Worm (Caenorhabditis elegans): ENCODE data around the gene C05D9.4.

C05D9.4 gene

ce11 chrX:1088048-1088447 lies 19.8 kb upstream of the C05D9.4 start, which contains the start of gene rei-2:
rei-2 (minus strand) TSS chrX:1088148.
- TF ChIP-seq flt-1 (GFP tag; IDR thresholded peaks at IDR 0.05) (no peak), med-1 (GFP tag; optimal IDR thresholded peaks at IDR 0.05; ENCODE audit: insufficient read depth) (no peak), cog-1 (tag; optimal IDR thresholded peaks at IDR 0.05) (no peak), ztf-29 (GFP tag; IDR thresholded peaks at IDR 0.05) (no peak), T22C8.4 (GFP tag; IDR thresholded peaks at IDR 0.05) (no peak), ztf-23 (GFP tag; IDR thresholded peaks at IDR 0.05) (no peak), ref-1 (GFP tag; conservative IDR thresholded peaks at IDR 0.05) (no peak), klf-2 (GFP tag; conservative IDR thresholded peaks at IDR 0.05) (no peak), tab-1 (GFP tag; IDR thresholded peaks at IDR 0.05) (no peak)

- 0 out of 2 replicates have a peak, but pooled peaks have one; percentile 57 for TF ChIP-seq tab-1 (GFP tag; IDR thresholded peaks at IDR 0.05)
- TF ChIP-seq ref-1 (GFP tag; conservative IDR thresholded peaks at IDR 0.05): no peak
- TF ChIP-seq flt-1 (GFP tag; IDR thresholded peaks at IDR 0.05): 0 out of 2 replicates have a peak, but pooled peaks have one; percentile 8
- no peak for TF ChIP-seq klf-2 (GFP tag; conservative IDR thresholded peaks at IDR 0.05)
- TF ChIP-seq ztf-29 (GFP tag; IDR thresholded peaks at IDR 0.05): no peak
- no peak for TF ChIP-seq cog-1 (tag; optimal IDR thresholded peaks at IDR 0.05)
- TF ChIP-seq T22C8.4 (GFP tag; IDR thresholded peaks at IDR 0.05): no peak
- TF ChIP-seq med-1 (GFP tag; optimal IDR thresholded peaks at IDR 0.05; ENCODE audit: insufficient read depth): no peak
Observed at ce11 chrX:1089133-1089532, 18.7 kb upstream of the C05D9.4 start.

ce11 chrX:1089676-1090075 lies 18.2 kb upstream of the C05D9.4 start:
- TF ChIP-seq tab-1 (GFP tag; IDR thresholded peaks at IDR 0.05) (no peak), klf-2 (GFP tag; conservative IDR thresholded peaks at IDR 0.05) (no peak), T22C8.4 (GFP tag; IDR thresholded peaks at IDR 0.05) (no peak), ztf-23 (GFP tag; IDR thresholded peaks at IDR 0.05) (no peak), ref-1 (GFP tag; conservative IDR thresholded peaks at IDR 0.05) (no peak), ztf-29 (GFP tag; IDR thresholded peaks at IDR 0.05) (no peak), cog-1 (tag; optimal IDR thresholded peaks at IDR 0.05) (no peak), flt-1 (GFP tag; IDR thresholded peaks at IDR 0.05) (no peak), med-1 (GFP tag; optimal IDR thresholded peaks at IDR 0.05; ENCODE audit: insufficient read depth) (no peak)

ce11 chrX:1093154-1093553 lies 14.7 kb upstream of the C05D9.4 start:
- TF ChIP-seq ztf-23 (GFP tag; IDR thresholded peaks at IDR 0.05) (0 out of 2 replicates have a peak, but pooled peaks have one; percentile 47), tab-1 (GFP tag; IDR thresholded peaks at IDR 0.05) (peak; percentile 27; the same call in 1 of the 2 replicates), T22C8.4 (GFP tag; IDR thresholded peaks at IDR 0.05) (no peak), ztf-29 (GFP tag; IDR thresholded peaks at IDR 0.05) (0 out of 2 replicates have a peak, but pooled peaks have one; percentile 16), klf-2 (GFP tag; conservative IDR thresholded peaks at IDR 0.05) (no peak), med-1 (GFP tag; optimal IDR thresholded peaks at IDR 0.05; ENCODE audit: insufficient read depth) (no peak), cog-1 (tag; optimal IDR thresholded peaks at IDR 0.05) (peak; percentile 70), flt-1 (GFP tag; IDR thresholded peaks at IDR 0.05) (peak; percentile 74), ref-1 (GFP tag; conservative IDR thresholded peaks at IDR 0.05) (0 out of 2 replicates have a peak, but pooled peaks have one; percentile 34)

ce11 chrX:1094332-1094731 lies 13.5 kb upstream of the C05D9.4 start:
- no peak for TF ChIP-seq cog-1 (tag; optimal IDR thresholded peaks at IDR 0.05)
- TF ChIP-seq med-1 (GFP tag; optimal IDR thresholded peaks at IDR 0.05; ENCODE audit: insufficient read depth): no peak
- TF ChIP-seq klf-2 (GFP tag; conservative IDR thresholded peaks at IDR 0.05): no peak
- TF ChIP-seq ztf-23 (GFP tag; IDR thresholded peaks at IDR 0.05): no peak
- TF ChIP-seq T22C8.4 (GFP tag; IDR thresholded peaks at IDR 0.05): no peak
- TF ChIP-seq ref-1 (GFP tag; conservative IDR thresholded peaks at IDR 0.05): no peak
- no peak for TF ChIP-seq ztf-29 (GFP tag; IDR thresholded peaks at IDR 0.05)
- TF ChIP-seq tab-1 (GFP tag; IDR thresholded peaks at IDR 0.05): no peak
- TF ChIP-seq flt-1 (GFP tag; IDR thresholded peaks at IDR 0.05): no peak

ce11 chrX:1096808-1097207 lies 11.1 kb upstream of the C05D9.4 start, which contains the start of the genes pigx-1 and rme-6:
pigx-1 (minus strand) TSS chrX:1097013.
rme-6 (plus strand) TSS chrX:1097152.
- TF ChIP-seq med-1 (GFP tag; optimal IDR thresholded peaks at IDR 0.05; ENCODE audit: insufficient read depth) (no peak), klf-2 (GFP tag; conservative IDR thresholded peaks at IDR 0.05) (no peak), tab-1 (GFP tag; IDR thresholded peaks at IDR 0.05) (no peak), ztf-23 (GFP tag; IDR thresholded peaks at IDR 0.05) (no peak)

ce11 chrX:1103702-1104262 lies 4.1 kb upstream of the C05D9.4 start, which contains the start of gene ife-4:
ife-4 (plus strand) TSS chrX:1104212.
- no peak for TF ChIP-seq ref-1 (GFP tag; conservative IDR thresholded peaks at IDR 0.05)
- TF ChIP-seq klf-2 (GFP tag; conservative IDR thresholded peaks at IDR 0.05): no peak
- no peak for TF ChIP-seq tab-1 (GFP tag; IDR thresholded peaks at IDR 0.05)
- TF ChIP-seq ztf-23 (GFP tag; IDR thresholded peaks at IDR 0.05): 0 out of 2 replicates have a peak, but pooled peaks have one; percentile 38
- peak; percentile 67; the same call in 1 of the 2 replicates for TF ChIP-seq flt-1 (GFP tag; IDR thresholded peaks at IDR 0.05)
- TF ChIP-seq med-1 (GFP tag; optimal IDR thresholded peaks at IDR 0.05; ENCODE audit: insufficient read depth): no peak
- TF ChIP-seq ztf-29 (GFP tag; IDR thresholded peaks at IDR 0.05): no peak
- peak; percentile 76 for TF ChIP-seq T22C8.4 (GFP tag; IDR thresholded peaks at IDR 0.05)
- TF ChIP-seq cog-1 (tag; optimal IDR thresholded peaks at IDR 0.05): peak; percentile 54

- no peak for TF ChIP-seq klf-2 (GFP tag; conservative IDR thresholded peaks at IDR 0.05)
- no peak for TF ChIP-seq ztf-29 (GFP tag; IDR thresholded peaks at IDR 0.05)
- TF ChIP-seq ref-1 (GFP tag; conservative IDR thresholded peaks at IDR 0.05): no peak
- TF ChIP-seq tab-1 (GFP tag; IDR thresholded peaks at IDR 0.05): no peak
- no peak for TF ChIP-seq med-1 (GFP tag; optimal IDR thresholded peaks at IDR 0.05; ENCODE audit: insufficient read depth)
- TF ChIP-seq ztf-23 (GFP tag; IDR thresholded peaks at IDR 0.05): no peak
- TF ChIP-seq flt-1 (GFP tag; IDR thresholded peaks at IDR 0.05): no peak
- no peak for TF ChIP-seq cog-1 (tag; optimal IDR thresholded peaks at IDR 0.05)
- TF ChIP-seq T22C8.4 (GFP tag; IDR thresholded peaks at IDR 0.05): no peak
Observed at ce11 chrX:1108874-1109273, 1.0 kb downstream of the C05D9.4 start.

ce11 chrX:1110723-1111122 lies 2.9 kb downstream of the C05D9.4 start:
- no peak for TF ChIP-seq klf-2 (GFP tag; conservative IDR thresholded peaks at IDR 0.05)
- no peak for TF ChIP-seq T22C8.4 (GFP tag; IDR thresholded peaks at IDR 0.05)
- no peak for TF ChIP-seq ref-1 (GFP tag; conservative IDR thresholded peaks at IDR 0.05)
- no peak for TF ChIP-seq cog-1 (tag; optimal IDR thresholded peaks at IDR 0.05)
- no peak for TF ChIP-seq flt-1 (GFP tag; IDR thresholded peaks at IDR 0.05)

Measured in whole organism, midembryonic.